Worm (Caenorhabditis elegans) whole organism, L3 larva: ENCODE data around the gene C56C10.6.

Experiments used
- R02D3.7 ChIP-seq: fragments of 150-350 bp; optimal IDR thresholded peaks from 2 replicates; lab custom pipeline; 2014; ENCODE audit warnings: missing biosample characterization, missing genetic modification characterization
- aly-2 ChIP-seq: fragments of 150-350 bp; optimal IDR thresholded peaks from 2 replicates; lab custom pipeline; 2014; ENCODE audit warnings: missing biosample characterization, missing genetic modification characterization
- ceh-82 ChIP-seq: fragments of 150-350 bp; optimal IDR thresholded peaks from 2 replicates; lab custom pipeline; 2014; ENCODE audit warnings: missing biosample characterization, missing genetic modification characterization
- daf-12 ChIP-seq: fragments of 150-350 bp; optimal IDR thresholded peaks from 2 replicates; lab custom pipeline; 2014; ENCODE audit warnings: missing biosample characterization, missing genetic modification reagents, missing genetic modification characterization
- egl-27 ChIP-seq: sonication (generic microtip); optimal IDR thresholded peaks from 4 replicates; lab custom pipeline; 2017; ENCODE audit warnings: missing biosample characterization, missing genetic modification reagents, missing genetic modification characterization
- elt-2 ChIP-seq: sonication (generic microtip); optimal IDR thresholded peaks from 2 replicates; lab custom pipeline; 2016; ENCODE audit warnings: missing genetic modification reagents, mild to moderate bottlenecking, missing genetic modification characterization, missing compliant biosample characterization
- fos-1 ChIP-seq: fragments of 150-350 bp; optimal IDR thresholded peaks from 2 replicates; lab custom pipeline; 2014; ENCODE audit warnings: missing biosample characterization, missing genetic modification characterization
- hmg-11 ChIP-seq: sonication (generic microtip); optimal IDR thresholded peaks from 2 replicates; lab custom pipeline; 2016; ENCODE audit warnings: missing genetic modification characterization, missing compliant biosample characterization
- nfya-1 ChIP-seq: sonication (generic microtip); optimal IDR thresholded peaks from 2 replicates; lab custom pipeline; 2017; ENCODE audit warnings: missing genetic modification characterization, mild to moderate bottlenecking, missing compliant biosample characterization, antibody characterized with exemption, moderate library complexity; ENCODE audit not compliant: insufficient read depth
- nhr-11 ChIP-seq: fragments of 150-350 bp; optimal IDR thresholded peaks from 2 replicates; lab custom pipeline; 2014; ENCODE audit warnings: missing biosample characterization, missing genetic modification characterization
- nhr-28 ChIP-seq: fragments of 150-350 bp; optimal IDR thresholded peaks from 2 replicates; lab custom pipeline; 2014; ENCODE audit warnings: missing biosample characterization, missing genetic modification characterization
- nhr-43 ChIP-seq: sonication (generic microtip); optimal IDR thresholded peaks from 2 replicates; lab custom pipeline; 2016; ENCODE audit warnings: mild to moderate bottlenecking, missing genetic modification characterization, missing compliant biosample characterization; ENCODE audit not compliant: poor library complexity, severe bottlenecking
- snpc-4 ChIP-seq: fragments of 150-350 bp; optimal IDR thresholded peaks from 2 replicates; lab custom pipeline; 2014; ENCODE audit warnings: missing biosample characterization, missing genetic modification characterization
- ztf-11 ChIP-seq: fragments of 150-350 bp; optimal IDR thresholded peaks from 2 replicates; lab custom pipeline; 2014; ENCODE audit warnings: missing biosample characterization, missing genetic modification characterization

DNA sequence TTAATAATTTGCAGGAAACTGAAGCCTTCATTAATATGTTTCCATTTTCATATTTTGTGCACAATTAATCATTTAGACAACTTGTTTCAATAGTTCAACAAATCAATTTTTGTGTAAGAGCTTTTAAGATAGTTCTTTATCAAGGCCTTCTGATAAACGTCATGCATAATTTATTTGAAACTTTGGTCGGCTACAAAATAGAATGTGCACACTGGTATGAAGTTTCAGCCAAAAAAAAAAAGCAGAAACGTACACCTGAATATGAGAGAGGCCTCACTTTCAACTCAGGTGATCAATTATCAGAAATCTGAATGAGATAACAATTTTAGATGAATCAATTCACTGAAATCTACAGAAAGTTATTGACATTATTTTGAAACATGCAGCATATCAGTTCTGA, 33.4 kb upstream of the C56C10.6 start:
- TF ChIP-seq snpc-4 (no peak), nfya-1 (tag; lab: Kevin White, UChicago) (no peak), R02D3.7 (tag; lab: Kevin White, UChicago) (no peak), ztf-11 (tag; lab: Kevin White, UChicago) (no peak), elt-2 (tag; lab: Kevin White, UChicago) (peak; percentile 72), ceh-82 (no peak), nhr-43 (tag; lab: Kevin White, UChicago) (no peak), fos-1 (tag; lab: Kevin White, UChicago) (no peak), egl-27 (no peak), nhr-11 (no peak), aly-2 (tag; lab: Kevin White, UChicago) (no peak), hmg-11 (tag; lab: Kevin White, UChicago) (no peak), daf-12 (tag; lab: Kevin White, UChicago) (no peak), nhr-28 (tag; lab: Kevin White, UChicago) (no peak)
